Fruit fly (Drosophila melanogaster) whole organism, embryonic: ENCODE measurements around the gene CG42535.

ENCODE experiments used
- Blimp-1 ChIP-seq: fragments of 200-800 bp; sonication (Bioruptor generic); optimal IDR thresholded peaks from 3 replicates; lab custom pipeline; 2018; ENCODE audit warnings: missing biosample characterization, missing genetic modification characterization, mild to moderate bottlenecking, moderate library complexity, missing genetic modification reagents
- CG10209 ChIP-seq: fragments of 200-800 bp; sonication (Bioruptor generic); optimal IDR thresholded peaks from 3 replicates; lab custom pipeline; 2017; ENCODE audit warnings: missing biosample characterization, mild to moderate bottlenecking, missing genetic modification characterization, missing genetic modification reagents
- CG10267 ChIP-seq: fragments of 200-800 bp; sonication (Bioruptor generic); optimal IDR thresholded peaks from 2 replicates; lab custom pipeline; 2018; ENCODE audit warnings: missing biosample characterization, mild to moderate bottlenecking, missing genetic modification characterization, moderate library complexity
- CG12391 ChIP-seq: fragments of 200-800 bp; sonication (Bioruptor generic); optimal IDR thresholded peaks from 3 replicates; lab custom pipeline; 2018; ENCODE audit warnings: missing biosample characterization, mild to moderate bottlenecking, missing genetic modification characterization, moderate library complexity
- CG12769 ChIP-seq: fragments of 200-800 bp; sonication (Bioruptor generic); optimal IDR thresholded peaks from 2 replicates; lab custom pipeline; 2019; ENCODE audit warnings: missing biosample characterization, mild to moderate bottlenecking, missing genetic modification characterization, moderate library complexity
- CG15479 ChIP-seq: fragments of 200-800 bp; sonication (Bioruptor generic); optimal IDR thresholded peaks from 3 replicates; lab custom pipeline; 2019; ENCODE audit warnings: missing biosample characterization, mild to moderate bottlenecking, missing genetic modification characterization, moderate library complexity
- CG15601 ChIP-seq: fragments of 200-800 bp; sonication (Bioruptor generic); optimal IDR thresholded peaks from 3 replicates; lab custom pipeline; 2019; ENCODE audit warnings: missing biosample characterization, mild to moderate bottlenecking, missing genetic modification characterization, moderate library complexity
- CG15696 ChIP-seq: fragments of 200-800 bp; sonication (Bioruptor generic); optimal IDR thresholded peaks from 2 replicates; lab custom pipeline; 2019; ENCODE audit warnings: missing biosample characterization, mild to moderate bottlenecking, missing genetic modification characterization, moderate library complexity
- CG17829 ChIP-seq: fragments of 200-800 bp; optimal IDR thresholded peaks from 2 replicates; lab custom pipeline; 2019; ENCODE audit warnings: missing biosample characterization, mild to moderate bottlenecking, missing genetic modification characterization, moderate library complexity
- CG18476 ChIP-seq: fragments of 200-800 bp; sonication (Bioruptor generic); optimal IDR thresholded peaks from 2 replicates; lab custom pipeline; 2016; ENCODE audit warnings: missing biosample characterization, mild to moderate bottlenecking, missing genetic modification characterization
- CG18599 ChIP-seq: fragments of 200-800 bp; sonication (Bioruptor generic); optimal IDR thresholded peaks from 3 replicates; lab custom pipeline; 2017; ENCODE audit warnings: missing biosample characterization, missing genetic modification characterization, mild to moderate bottlenecking, moderate library complexity, missing genetic modification reagents
- CG2678 ChIP-seq: fragments of 200-800 bp; sonication (Bioruptor generic); optimal IDR thresholded peaks from 3 replicates; lab custom pipeline; 2019; ENCODE audit warnings: missing biosample characterization, mild to moderate bottlenecking, missing genetic modification characterization, moderate library complexity
- CG3847 ChIP-seq: fragments of 200-800 bp; sonication (Bioruptor generic); IDR thresholded peaks from 2 replicates; pipeline ENCODE4 v1.3.6; 2022; ENCODE audit warnings: missing biosample characterization, missing genetic modification characterization
- CG6683 ChIP-seq: fragments of 200-800 bp; sonication (Bioruptor generic); optimal IDR thresholded peaks from 2 replicates; lab custom pipeline; 2017; ENCODE audit warnings: missing biosample characterization, mild to moderate bottlenecking, missing genetic modification characterization, missing genetic modification reagents
- CG8290 ChIP-seq, 3 experiments: fragments of 200-800 bp; sonication (Bioruptor generic); optimal IDR thresholded peaks; 2 replicates each; lab custom pipeline; 2016 to 2019; ENCODE audit warnings: missing biosample characterization in 3 of 3, missing genetic modification characterization in 3 of 3, mild to moderate bottlenecking in 2 of 3, moderate library complexity in 1 of 3
- CG9727 ChIP-seq: fragments of 200-800 bp; sonication (Bioruptor generic); optimal IDR thresholded peaks from 3 replicates; lab custom pipeline; 2017; ENCODE audit warnings: missing biosample characterization, mild to moderate bottlenecking, missing genetic modification characterization
- HmgZ ChIP-seq: fragments of 200-800 bp; sonication (Bioruptor generic); optimal IDR thresholded peaks from 2 replicates; lab custom pipeline; 2018; ENCODE audit warnings: missing biosample characterization, mild to moderate bottlenecking, missing genetic modification characterization
- Hr51 ChIP-seq, 2 experiments: fragments of 200-800 bp; sonication (Bioruptor generic); optimal IDR thresholded peaks; 2 replicates in 1 of 2; 3 replicates in 1 of 2; lab custom pipeline; 2016 to 2018; ENCODE audit warnings: missing biosample characterization in 2 of 2, missing genetic modification characterization in 2 of 2, mild to moderate bottlenecking in 1 of 2, moderate library complexity in 1 of 2
- Med ChIP-seq: fragments of 200-800 bp; sonication (Bioruptor generic); peaks from one replicate; lab custom pipeline; 2016; ENCODE audit warnings: missing biosample characterization, missing genetic modification characterization, mild to moderate bottlenecking, inconsistent platforms, moderate library complexity
- Ptx1 ChIP-seq: fragments of 200-800 bp; sonication (Bioruptor generic); IDR thresholded peaks from 2 replicates; pipeline ENCODE4 v1.3.6; 2022; ENCODE audit warnings: missing biosample characterization, missing genetic modification characterization
- Rx ChIP-seq: fragments of 200-800 bp; sonication (Bioruptor generic); IDR thresholded peaks from 2 replicates; pipeline ENCODE4 v1.3.6; 2022; ENCODE audit warnings: missing biosample characterization, missing genetic modification characterization
- Sox100B ChIP-seq: fragments of 200-800 bp; sonication (Bioruptor generic); optimal IDR thresholded peaks from 3 replicates; lab custom pipeline; 2018; ENCODE audit warnings: missing biosample characterization, mild to moderate bottlenecking, missing genetic modification characterization
- Sox102F ChIP-seq: fragments of 200-800 bp; sonication (Bioruptor generic); optimal IDR thresholded peaks from 2 replicates; lab custom pipeline; 2018; ENCODE audit warnings: missing biosample characterization, mild to moderate bottlenecking, missing genetic modification characterization, moderate library complexity
- Stat92E ChIP-seq, 3 experiments: fragments of >200 bp in 2 of 3; fragments of 200-800 bp in 1 of 3; sonication (Bioruptor generic) in 1 of 3; optimal IDR thresholded peaks; 2 replicates each; lab custom pipeline; 2017 to 2019; ENCODE audit warnings: missing biosample characterization in 3 of 3, missing genetic modification characterization in 3 of 3, mild to moderate bottlenecking in 1 of 3, moderate library complexity in 1 of 3
- Trl ChIP-seq, 3 experiments: fragments of >200 bp in 2 of 3; fragments of 200-800 bp in 1 of 3; sonication (Bioruptor generic) in 1 of 3; optimal IDR thresholded peaks; 2 replicates in 1 of 3; 3 replicates in 2 of 3; lab custom pipeline; 2016 to 2017; ENCODE audit warnings: missing biosample characterization in 1 of 3, missing genetic modification characterization in 1 of 3
- cg ChIP-seq: fragments of 200-800 bp; sonication (Bioruptor generic); optimal IDR thresholded peaks from 3 replicates; lab custom pipeline; 2019; ENCODE audit warnings: missing biosample characterization, mild to moderate bottlenecking, missing genetic modification characterization, moderate library complexity
- ci ChIP-seq: fragments of 200-800 bp; sonication (Bioruptor generic); IDR thresholded peaks from 3 replicates; pipeline ENCODE4 v1.3.6; 2022; ENCODE audit warnings: missing biosample characterization, missing genetic modification characterization
- crol ChIP-seq: fragments of 200-800 bp; sonication (Bioruptor generic); IDR thresholded peaks from 2 replicates; pipeline ENCODE4 v1.3.6; 2022; ENCODE audit warnings: missing biosample characterization, missing genetic modification characterization
- danr ChIP-seq: fragments of 200-800 bp; sonication (Bioruptor generic); IDR thresholded peaks from 2 replicates; pipeline ENCODE4 v1.3.6; 2022; ENCODE audit warnings: missing biosample characterization, missing genetic modification characterization
- dmrt11E ChIP-seq: fragments of 200-800 bp; sonication (Bioruptor generic); optimal IDR thresholded peaks from 3 replicates; lab custom pipeline; 2018; ENCODE audit warnings: missing biosample characterization, mild to moderate bottlenecking, missing genetic modification characterization, moderate library complexity
- eyg ChIP-seq: fragments of 200-800 bp; sonication (Bioruptor generic); optimal IDR thresholded peaks from 3 replicates; lab custom pipeline; 2016; ENCODE audit warnings: missing biosample characterization, missing genetic modification characterization
- gsb-n ChIP-seq: fragments of 200-800 bp; sonication (Bioruptor generic); optimal IDR thresholded peaks from 3 replicates; lab custom pipeline; 2018; ENCODE audit warnings: missing biosample characterization, mild to moderate bottlenecking, missing genetic modification characterization
- jumu ChIP-seq: fragments of 200-800 bp; sonication (Bioruptor generic); optimal IDR thresholded peaks from 3 replicates; lab custom pipeline; 2016; ENCODE audit warnings: missing biosample characterization, missing genetic modification characterization
- kni ChIP-seq: fragments of 200-800 bp; sonication (Bioruptor generic); optimal IDR thresholded peaks from 3 replicates; lab custom pipeline; 2017; ENCODE audit warnings: mild to moderate bottlenecking, missing biosample characterization, missing genetic modification reagents, missing genetic modification characterization
- lov ChIP-seq, 2 experiments: fragments of 200-800 bp in 1 of 2; fragments of >200 bp in 1 of 2; sonication (Bioruptor generic) in 1 of 2; IDR thresholded peaks in 1 of 2; optimal IDR thresholded peaks in 1 of 2; 2 replicates in 1 of 2; 3 replicates in 1 of 2; pipeline versions ENCODE4 v1.3.6 to Lab custom; 2017 to 2022; ENCODE audit warnings: missing biosample characterization in 1 of 2, missing genetic modification characterization in 1 of 2
- org-1 ChIP-seq: fragments of 200-800 bp; sonication (Bioruptor generic); optimal IDR thresholded peaks from 2 replicates; lab custom pipeline; 2017; ENCODE audit warnings: missing biosample characterization, missing genetic modification characterization
- row ChIP-seq: fragments of 200-800 bp; sonication (Bioruptor generic); IDR thresholded peaks from 3 replicates; pipeline ENCODE4 v1.3.6; 2022; ENCODE audit warnings: missing biosample characterization, missing genetic modification characterization
- sens ChIP-seq: fragments of 200-800 bp; sonication (Bioruptor generic); peaks from one replicate; lab custom pipeline; 2016; ENCODE audit warnings: missing biosample characterization, missing genetic modification characterization
- sens-2 ChIP-seq: fragments of 200-800 bp; sonication (Bioruptor generic); IDR thresholded peaks from 2 replicates; pipeline ENCODE4 v1.3.6; 2022; ENCODE audit warnings: missing biosample characterization, missing genetic modification characterization
- sisA ChIP-seq: fragments of 200-800 bp; sonication (Bioruptor generic); IDR thresholded peaks from 2 replicates; pipeline ENCODE4 v1.3.6; 2022; ENCODE audit warnings: missing biosample characterization, missing genetic modification characterization
- tap ChIP-seq: fragments of 200-800 bp; optimal IDR thresholded peaks from 3 replicates; lab custom pipeline; 2019; ENCODE audit warnings: missing biosample characterization, mild to moderate bottlenecking, missing genetic modification characterization, moderate library complexity
- tll ChIP-seq, 2 experiments: fragments of 200-800 bp in 1 of 2; fragments of >200 bp in 1 of 2; sonication (Bioruptor generic) in 1 of 2; optimal IDR thresholded peaks; 2 replicates each; lab custom pipeline; 2017 to 2019; ENCODE audit warnings: missing biosample characterization in 2 of 2, missing genetic modification characterization in 2 of 2, mild to moderate bottlenecking in 1 of 2, moderate library complexity in 1 of 2
- zen ChIP-seq: fragments of 200-800 bp; sonication (Bioruptor generic); optimal IDR thresholded peaks from 3 replicates; lab custom pipeline; 2018; ENCODE audit warnings: missing biosample characterization, mild to moderate bottlenecking, missing genetic modification characterization, moderate library complexity

The CG42535 gene

DNA sequence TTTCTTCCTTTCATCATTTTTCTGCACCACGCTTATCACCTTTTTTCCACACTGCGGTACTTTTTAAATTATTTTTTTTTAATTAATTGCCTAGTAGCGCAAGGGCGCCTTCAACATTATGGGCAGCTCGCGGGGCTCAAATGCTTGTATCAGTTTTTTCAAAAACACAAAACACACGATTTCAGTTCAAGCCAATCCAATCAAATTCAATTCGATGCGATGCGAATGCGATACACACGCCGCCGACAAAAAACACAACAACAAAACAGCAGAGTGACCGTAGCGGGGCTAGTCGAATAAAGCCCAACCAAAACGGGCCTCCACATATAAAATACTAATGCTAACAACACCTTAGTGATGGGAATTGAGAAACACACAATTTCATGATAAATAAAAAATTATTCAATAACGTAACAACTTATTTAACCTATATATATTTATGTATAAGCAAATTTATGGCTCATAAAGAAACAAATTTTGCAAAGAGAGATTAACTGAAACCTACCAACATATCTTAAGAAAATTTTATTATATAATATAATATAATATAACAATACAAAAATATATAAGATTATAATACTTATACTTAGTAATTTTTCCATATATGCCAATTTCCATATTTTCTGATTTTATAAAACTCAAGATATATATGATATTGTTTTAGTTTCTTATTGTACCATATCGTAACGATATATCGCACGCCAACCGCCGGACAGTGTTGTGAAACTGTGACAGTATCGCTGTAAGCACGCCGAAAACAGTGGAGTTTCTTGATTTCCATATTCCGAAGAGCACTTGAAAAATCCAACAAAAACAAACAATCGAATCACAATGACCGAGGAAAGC is 30.2 kb upstream of the CG42535 start, which contains the start of the genes CG32066 and CG8003 (continued):
- TF ChIP-seq CG6683 (GFP tag; lab: Kevin White, UChicago) (no peak), CG3847 (GFP tag; lab: Robert Waterston, UW) (peak; percentile 32; the same call in 1 of the 2 replicates), ci (GFP tag; lab: Robert Waterston, UW) (peak; percentile 62; the same call in 2 of the 3 replicates), sisA (GFP tag; lab: Robert Waterston, UW) (no peak), CG12769 (peak; percentile 8), CG2678 (tag; lab: Kevin White, UChicago) (peak; percentile 63), CG18476 (GFP tag; lab: Kevin White, UChicago) (no peak), eyg (GFP tag; lab: Kevin White, UChicago) (no peak), CG18599 (GFP tag; lab: Kevin White, UChicago) (peak; percentile 30), sens-2 (no peak), org-1 (no peak), jumu (GFP tag; lab: Kevin White, UChicago) (no peak), lov (optimal IDR thresholded peaks at IDR 0.05; lab: Kevin White, UChicago) (no peak), lov (GFP tag; IDR thresholded peaks at IDR 0.05; lab: Robert Waterston, UW) (no peak)

DNA sequence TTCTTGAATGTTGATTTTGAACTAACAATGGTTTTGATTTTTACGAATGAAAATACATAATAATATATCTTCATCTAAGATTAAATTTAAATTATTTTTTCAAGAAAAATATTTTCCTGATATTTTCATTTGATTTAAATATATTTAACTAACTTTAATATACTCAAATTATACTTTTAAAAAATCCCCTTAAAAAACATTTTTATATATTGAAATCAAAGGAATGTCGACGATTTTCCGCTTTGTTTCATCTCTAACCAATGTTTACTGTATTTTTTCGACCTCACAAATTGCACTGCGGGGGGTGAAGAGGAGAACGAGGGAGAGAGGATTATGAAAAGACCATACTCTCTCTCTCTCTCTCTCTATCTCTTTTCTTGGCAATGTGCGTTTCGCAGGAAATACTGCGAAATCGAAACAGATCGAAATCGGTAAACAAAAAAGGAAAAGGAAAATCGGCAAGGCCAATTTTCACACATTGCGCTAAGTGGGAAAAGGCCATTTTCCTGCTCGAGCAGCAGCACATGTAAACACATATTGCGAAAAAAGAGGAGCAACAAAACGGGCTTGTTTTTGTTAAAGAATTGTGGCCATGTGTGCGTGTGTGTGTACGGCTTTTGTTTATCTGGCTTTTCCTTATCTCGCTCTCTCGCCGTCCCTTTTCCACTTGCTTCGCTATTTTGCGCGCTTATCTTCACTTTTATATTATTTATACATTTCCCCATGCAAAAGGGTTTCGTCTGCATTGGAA is 29.4 kb upstream of the CG42535 start:
- TF ChIP-seq Med, result peak; percentile 57
- no peak for TF ChIP-seq CG15696
- peak; percentile 27; the same call in 1 of the 3 replicates for TF ChIP-seq ci (GFP tag; lab: Robert Waterston, UW)
- peak; percentile 23 for TF ChIP-seq Sox100B (GFP tag; lab: Kevin White, UChicago)
- peak; percentile 38 for TF ChIP-seq zen (tag; lab: Kevin White, UChicago)
- no peak for TF ChIP-seq CG8290 (GFP tag; optimal IDR thresholded peaks at IDR 0.05; lab: Kevin White, UChicago)
- TF ChIP-seq CG8290 (tag; optimal IDR thresholded peaks at IDR 0.05; lab: Kevin White, UChicago), result peak in 1 of 2 experiments; percentile 4
- TF ChIP-seq danr (GFP tag; lab: Robert Waterston, UW), result no peak
- TF ChIP-seq gsb-n, result peak; percentile 37
- no peak for TF ChIP-seq Rx (GFP tag; lab: Robert Waterston, UW)
- TF ChIP-seq Stat92E (GFP tag; optimal IDR thresholded peaks at IDR 0.05; lab: Kevin White, UChicago), result peak in 1 of 3 experiments; percentile 77
- peak; percentile 32 for TF ChIP-seq tap
- peak; percentile 25 for TF ChIP-seq Sox102F (GFP tag; lab: Kevin White, UChicago)
- TF ChIP-seq row, result peak; percentile 32; the same call in 1 of the 3 replicates
- peak; percentile 10 for TF ChIP-seq CG17829
- peak; percentile 29 for TF ChIP-seq Blimp-1 (GFP tag; lab: Kevin White, UChicago)
- no peak for TF ChIP-seq HmgZ (tag; lab: Kevin White, UChicago)
- TF ChIP-seq tll (GFP tag; optimal IDR thresholded peaks at IDR 0.05; lab: Kevin White, UChicago), result peak in 1 of 2 experiments; percentile 15
- TF ChIP-seq dmrt11E (tag; lab: Kevin White, UChicago), result peak; percentile 38
- TF ChIP-seq crol (GFP tag; lab: Robert Waterston, UW), result peak; percentile 87
- peak; percentile 46 to 51 for TF ChIP-seq Trl (optimal IDR thresholded peaks at IDR 0.05; lab: Kevin White, UChicago)
- no peak for TF ChIP-seq Trl (GFP tag; optimal IDR thresholded peaks at IDR 0.05; lab: Kevin White, UChicago)
- TF ChIP-seq CG10267 (tag; lab: Kevin White, UChicago), result peak; percentile 11
- peak; percentile 31 for TF ChIP-seq sens
- peak; percentile 50 for TF ChIP-seq CG12391 (tag; lab: Kevin White, UChicago)
- TF ChIP-seq Hr51 (GFP tag; optimal IDR thresholded peaks at IDR 0.05; lab: Kevin White, UChicago), result peak in 1 of 2 experiments; percentile 40
- peak; percentile 96 for TF ChIP-seq CG15479
- TF ChIP-seq CG10209, result no peak
- no peak for TF ChIP-seq Ptx1 (GFP tag; lab: Robert Waterston, UW)
- TF ChIP-seq kni, result peak; percentile 17
- TF ChIP-seq CG9727 (GFP tag; lab: Kevin White, UChicago), result no peak
- peak; percentile 62 for TF ChIP-seq cg (GFP tag; lab: Kevin White, UChicago)
- TF ChIP-seq CG15601, result peak; percentile 25
